Worm (Caenorhabditis elegans): ENCODE results near the gene tbc-1.

Gene tbc-1

ce11 chrX:14959393-14960073 is 11.0 kb upstream of the tbc-1 start:
- TF ChIP-seq snpc-3.4 (tag; optimal IDR thresholded peaks at IDR 0.05) (no peak), Y56A3A.18 (GFP tag; IDR thresholded peaks at IDR 0.05) (no peak), attf-3 (GFP tag; conservative IDR thresholded peaks at IDR 0.05) (no peak), C06A6.2 (GFP tag; conservative IDR thresholded peaks at IDR 0.05) (no peak), lir-1 (GFP tag; conservative IDR thresholded peaks at IDR 0.05) (no peak), xnd-1 (tag; optimal IDR thresholded peaks at IDR 0.05) (no peak), F10E7.11 (tag; optimal IDR thresholded peaks at IDR 0.05) (no peak), egl-44 (GFP tag; IDR thresholded peaks at IDR 0.05) (no peak), ets-4 (GFP tag; optimal IDR thresholded peaks at IDR 0.05) (no peak), fkh-3 (tag; optimal IDR thresholded peaks at IDR 0.05) (no peak), egrh-3 (GFP tag; IDR thresholded peaks at IDR 0.05) (no peak)

ce11 chrX:14960841-14961240 is 9.7 kb upstream of the tbc-1 start:
- TF ChIP-seq Y53G8AR.9 (GFP tag; conservative IDR thresholded peaks at IDR 0.05), result no peak
- 0 out of 2 replicates have a peak, but pooled peaks have one; percentile 12 for TF ChIP-seq mcd-1 (GFP tag; IDR thresholded peaks at IDR 0.05)
- no peak for TF ChIP-seq ztf-26 (tag; optimal IDR thresholded peaks at IDR 0.05)
- TF ChIP-seq aptf-3 (GFP tag; IDR thresholded peaks at IDR 0.05), result no peak
- TF ChIP-seq lir-1 (GFP tag; conservative IDR thresholded peaks at IDR 0.05), result no peak
- TF ChIP-seq F22D6.2 (tag; optimal IDR thresholded peaks at IDR 0.05), result no peak
- peak; percentile 90 for TF ChIP-seq zfh-2 (GFP tag; conservative IDR thresholded peaks at IDR 0.05)
- TF ChIP-seq nhr-27 (tag; optimal IDR thresholded peaks at IDR 0.05), result no peak
- peak; percentile 76 for TF ChIP-seq egrh-3 (GFP tag; IDR thresholded peaks at IDR 0.05)
- no peak for TF ChIP-seq T07F8.4 (tag; optimal IDR thresholded peaks at IDR 0.05)
- no peak for TF ChIP-seq C17E4.6 (GFP tag; IDR thresholded peaks at IDR 0.05)
- no peak for TF ChIP-seq ekl-4 (GFP tag; IDR thresholded peaks at IDR 0.05)
- TF ChIP-seq ceh-27 (GFP tag; optimal IDR thresholded peaks at IDR 0.05), result no peak

ce11 chrX:14961471-14961870 is 9.1 kb upstream of the tbc-1 start, which contains the start of gene idpp-3:
TSS of gene idpp-3 (minus strand) at chrX:14961571.
- TF ChIP-seq xnd-1 (tag; optimal IDR thresholded peaks at IDR 0.05) (no peak), snpc-3.4 (tag; optimal IDR thresholded peaks at IDR 0.05) (no peak), attf-5 (GFP tag; optimal IDR thresholded peaks at IDR 0.05) (no peak), lir-1 (GFP tag; conservative IDR thresholded peaks at IDR 0.05) (no peak), unc-62 (GFP tag; optimal IDR thresholded peaks at IDR 0.05) (no peak), cebp-2 (GFP tag; IDR thresholded peaks at IDR 0.05) (no peak)

- no peak for TF ChIP-seq repo-1 (tag; optimal IDR thresholded peaks at IDR 0.05)
- peak; percentile 77; the same call in 1 of the 2 replicates for TF ChIP-seq aptf-2 (GFP tag; conservative IDR thresholded peaks at IDR 0.05)
Observed at ce11 chrX:14962456-14962855, 8.1 kb upstream of the tbc-1 start, which contains the start of gene rgs-10. TSS of gene rgs-10 (plus strand) at chrX:14962756.

ce11 chrX:14964253-14964652 is 6.3 kb upstream of the tbc-1 start, which contains the start of gene rgs-11:
TSS of gene rgs-11 (plus strand) at chrX:14964553.
- no peak for TF ChIP-seq T26A5.8 (tag; optimal IDR thresholded peaks at IDR 0.05)
- no peak for TF ChIP-seq C06A6.2 (GFP tag; conservative IDR thresholded peaks at IDR 0.05)
- TF ChIP-seq aptf-2 (GFP tag; conservative IDR thresholded peaks at IDR 0.05), result peak; percentile 66; the same call in 1 of the 2 replicates

ce11 chrX:14965761-14966160 is 4.8 kb upstream of the tbc-1 start, which contains the start of gene F45B8.5:
TSS of gene F45B8.5 (plus strand) at chrX:14966061.
- no peak for TF ChIP-seq zfh-2 (GFP tag; conservative IDR thresholded peaks at IDR 0.05)
- TF ChIP-seq hlh-26 (GFP tag; conservative IDR thresholded peaks at IDR 0.05), result no peak
- no peak for TF ChIP-seq dpl-1 (GFP tag; optimal IDR thresholded peaks at IDR 0.05)
- no peak for TF ChIP-seq somi-1 (GFP tag; optimal IDR thresholded peaks at IDR 0.05)
- no peak for TF ChIP-seq Y56A3A.18 (GFP tag; IDR thresholded peaks at IDR 0.05)
- TF ChIP-seq lin-26 (GFP tag; IDR thresholded peaks at IDR 0.05), result no peak
- no peak for TF ChIP-seq sea-2 (GFP tag; IDR thresholded peaks at IDR 0.05)
- no peak for TF ChIP-seq ztf-3 (GFP tag; optimal IDR thresholded peaks at IDR 0.05)
- no peak for TF ChIP-seq Y95B8A.8 (GFP tag; IDR thresholded peaks at IDR 0.05)
- no peak for TF ChIP-seq let-607 (tag; optimal IDR thresholded peaks at IDR 0.05)
- TF ChIP-seq nfyb-1 (GFP tag; IDR thresholded peaks at IDR 0.05), result no peak
